Fruit fly (Drosophila melanogaster) whole organism, wandering third instar larva: Measurements from ENCODE around the gene CG42586.
A peak's percentile ranks its signal among the peaks of the same experiment; 100 is the strongest.

Experiments used
- CG32264 ChIP-seq: fragments of 200-800 bp; sonication (Bioruptor generic); optimal IDR thresholded peaks from 2 replicates; lab custom pipeline; 2016; ENCODE audit warnings: missing biosample characterization, missing genetic modification characterization
- CrebA ChIP-seq: fragments of 200-800 bp; sonication (Bioruptor generic); optimal IDR thresholded peaks from 2 replicates; lab custom pipeline; 2016; ENCODE audit warnings: missing biosample characterization, mild to moderate bottlenecking, missing genetic modification characterization, borderline replicate concordance
- Dfd ChIP-seq: fragments of >200 bp; optimal IDR thresholded peaks from 2 replicates; lab custom pipeline; 2017; ENCODE audit warnings: missing biosample characterization, missing genetic modification characterization
- Dif ChIP-seq: fragments of 200-275, 200-300 bp; sonication (Bioruptor generic); optimal IDR thresholded peaks from 2 replicates; lab custom pipeline; 2018; ENCODE audit warnings: missing biosample characterization, missing genetic modification characterization; ENCODE audit not compliant: partially characterized antibody
- GATAd ChIP-seq: sonication (Bioruptor generic); optimal IDR thresholded peaks from 2 replicates; lab custom pipeline; 2016; ENCODE audit warnings: missing biosample characterization, missing genetic modification characterization
- HLH106 ChIP-seq: fragments of 200-800 bp; optimal IDR thresholded peaks from 3 replicates; lab custom pipeline; 2019; ENCODE audit warnings: missing biosample characterization, mild to moderate bottlenecking, missing genetic modification characterization, moderate library complexity
- Hnf4 ChIP-seq: fragments of 200-800 bp; sonication (Bioruptor generic); optimal IDR thresholded peaks from 2 replicates; lab custom pipeline; 2016; ENCODE audit warnings: missing biosample characterization, mild to moderate bottlenecking, missing genetic modification characterization
- Hr78 ChIP-seq: fragments of >200 bp; optimal IDR thresholded peaks from 2 replicates; lab custom pipeline; 2017; ENCODE audit warnings: missing biosample characterization, missing genetic modification characterization
- Hr83 ChIP-seq: fragments of 200-300 bp; sonication (Bioruptor generic); optimal IDR thresholded peaks from 2 replicates; lab custom pipeline; 2016; ENCODE audit warnings: missing biosample characterization, mild to moderate bottlenecking, missing genetic modification characterization, moderate library complexity; ENCODE audit not compliant: poor library complexity, severe bottlenecking
- Jra ChIP-seq: sonication (Bioruptor generic); optimal IDR thresholded peaks from 2 replicates; lab custom pipeline; 2016; ENCODE audit warnings: missing biosample characterization, missing genetic modification characterization
- N ChIP-seq: fragments of >200 bp; optimal IDR thresholded peaks from 2 replicates; lab custom pipeline; 2018; ENCODE audit warnings: missing biosample characterization, missing external identifiers, missing genetic modification characterization
- OdsH ChIP-seq: fragments of 200-800 bp; sonication (Bioruptor generic); optimal IDR thresholded peaks from 2 replicates; lab custom pipeline; 2016; ENCODE audit warnings: missing biosample characterization, mild to moderate bottlenecking, missing genetic modification characterization
- Rel ChIP-seq, 2 experiments: fragments of 200-800 bp; sonication (Bioruptor generic) in 1 of 2; optimal IDR thresholded peaks; 2 replicates in 1 of 2; 3 replicates in 1 of 2; lab custom pipeline; 2016 to 2019; ENCODE audit warnings: mild to moderate bottlenecking in 2 of 2, missing biosample characterization in 2 of 2, missing genetic modification characterization in 2 of 2, moderate library complexity in 1 of 2
- Vsx2 ChIP-seq: fragments of 200-300, 225-300 bp; sonication (Bioruptor generic); optimal IDR thresholded peaks from 2 replicates; lab custom pipeline; 2018; ENCODE audit warnings: missing biosample characterization, missing genetic modification characterization; ENCODE audit not compliant: partially characterized antibody
- br ChIP-seq: fragments of 200-800 bp; sonication (Bioruptor generic); optimal IDR thresholded peaks from 2 replicates; lab custom pipeline; 2016; ENCODE audit warnings: missing biosample characterization, missing genetic modification characterization
- brk ChIP-seq: fragments of 200-800 bp; sonication (Bioruptor generic); optimal IDR thresholded peaks from 2 replicates; lab custom pipeline; 2016; ENCODE audit warnings: missing biosample characterization, mild to moderate bottlenecking, missing genetic modification characterization
- dl ChIP-seq, 2 experiments: fragments of 175-275, 200-275 bp in 1 of 2; fragments of 200-275 bp in 1 of 2; sonication (Bioruptor generic); optimal IDR thresholded peaks; lab custom pipeline; 2018; ENCODE audit warnings: mild to moderate bottlenecking in 2 of 2, missing biosample characterization in 2 of 2, missing genetic modification characterization in 2 of 2, moderate library complexity in 2 of 2; ENCODE audit not compliant: partially characterized antibody in 2 of 2, insufficient read depth in 1 of 2
- dmrt93B ChIP-seq: fragments of 200-800 bp; sonication (Bioruptor generic); optimal IDR thresholded peaks from 2 replicates; lab custom pipeline; 2018; ENCODE audit warnings: missing biosample characterization, mild to moderate bottlenecking, missing genetic modification characterization
- ey ChIP-seq: fragments of 200-800 bp; sonication (Bioruptor generic); optimal IDR thresholded peaks from 2 replicates; lab custom pipeline; 2016; ENCODE audit warnings: missing biosample characterization, missing genetic modification characterization
- foxo ChIP-seq, 2 experiments: fragments of 200-800 bp; sonication (Bioruptor generic); optimal IDR thresholded peaks; 2 replicates in 1 of 2; 3 replicates in 1 of 2; lab custom pipeline; 2016 to 2017; ENCODE audit warnings: missing biosample characterization in 2 of 2, missing genetic modification characterization in 2 of 2
- fru ChIP-seq: fragments of 200-800 bp; sonication (Bioruptor generic); optimal IDR thresholded peaks from 3 replicates; lab custom pipeline; 2016; ENCODE audit warnings: missing biosample characterization, mild to moderate bottlenecking, missing genetic modification characterization
- h ChIP-seq: fragments of 200-800 bp; sonication (Bioruptor generic); optimal IDR thresholded peaks from 3 replicates; lab custom pipeline; 2016; ENCODE audit warnings: missing biosample characterization, mild to moderate bottlenecking, missing genetic modification characterization
- jim ChIP-seq: fragments of 175-275, 200-325 bp; sonication (Bioruptor generic); optimal IDR thresholded peaks from 2 replicates; lab custom pipeline; 2016; ENCODE audit warnings: missing biosample characterization, mild to moderate bottlenecking, missing genetic modification characterization
- lola ChIP-seq: fragments of >200 bp; optimal IDR thresholded peaks from 2 replicates; lab custom pipeline; 2017; ENCODE audit warnings: missing biosample characterization, missing genetic modification characterization
- pan ChIP-seq: fragments of >200 bp; optimal IDR thresholded peaks from 2 replicates; lab custom pipeline; 2017
- psq ChIP-seq: fragments of 200-800 bp; sonication (Bioruptor generic); optimal IDR thresholded peaks from 3 replicates; lab custom pipeline; 2017; ENCODE audit warnings: missing biosample characterization, mild to moderate bottlenecking, missing genetic modification characterization, moderate library complexity
- rgr ChIP-seq: fragments of 200-800 bp; sonication (Bioruptor generic); optimal IDR thresholded peaks from 3 replicates; lab custom pipeline; 2016; ENCODE audit warnings: missing biosample characterization, mild to moderate bottlenecking, missing genetic modification characterization
- sv ChIP-seq: fragments of 200-800 bp; sonication (Bioruptor generic); optimal IDR thresholded peaks from 3 replicates; lab custom pipeline; 2016; ENCODE audit warnings: missing biosample characterization, missing genetic modification characterization
- tai ChIP-seq: sonication (Bioruptor generic); optimal IDR thresholded peaks from 2 replicates; lab custom pipeline; 2016; ENCODE audit warnings: missing biosample characterization, missing genetic modification characterization

The CG42586 gene

dm6 chr2L:14701495-14701894, 40.1 kb downstream of the CG42586 start:
- no peak for TF ChIP-seq rgr (GFP tag; lab: Kevin White, UChicago)
- no peak for TF ChIP-seq br (GFP tag; lab: Kevin White, UChicago)
- no peak for TF ChIP-seq Vsx2 (GFP tag; lab: Kevin White, UChicago)
- TF ChIP-seq lola (GFP tag; lab: Kevin White, UChicago), result no peak
- TF ChIP-seq sv, result peak; percentile 32
- TF ChIP-seq ey, result no peak
- TF ChIP-seq pan (lab: Kevin White, UChicago), result no peak
- no peak for TF ChIP-seq fru

DNA sequence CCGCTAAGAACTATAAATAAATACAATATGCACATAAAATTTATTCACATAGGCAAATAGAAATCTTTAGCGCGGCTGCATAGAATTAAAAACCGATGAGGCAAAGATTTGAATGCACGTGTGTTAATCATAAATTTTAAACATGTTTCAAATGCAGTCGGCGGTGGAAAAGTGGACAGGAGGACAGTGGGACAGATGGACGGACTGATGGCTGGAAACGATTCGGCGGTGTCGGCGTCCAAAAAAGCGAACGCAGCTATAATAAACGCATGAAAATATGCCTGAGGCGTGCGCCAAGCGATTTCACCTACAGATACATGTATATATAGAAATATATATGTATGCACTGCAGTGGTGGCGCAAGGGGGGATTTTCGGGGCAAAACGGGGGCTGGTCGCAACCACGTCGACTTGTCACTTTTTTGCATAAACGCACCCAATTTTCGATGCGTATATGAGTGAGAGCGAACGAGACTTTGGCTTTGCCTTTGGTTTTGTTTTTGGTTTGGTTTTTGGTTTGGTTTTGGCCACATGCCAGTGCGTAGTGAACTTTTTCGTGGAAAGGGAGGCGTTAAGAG, 42.1 kb downstream of the CG42586 start:
- TF ChIP-seq CG32264 (GFP tag; lab: Kevin White, UChicago) (no peak), jim (GFP tag; lab: Kevin White, UChicago) (no peak), psq (GFP tag; lab: Kevin White, UChicago) (no peak), h (peak; percentile 9)

DNA sequence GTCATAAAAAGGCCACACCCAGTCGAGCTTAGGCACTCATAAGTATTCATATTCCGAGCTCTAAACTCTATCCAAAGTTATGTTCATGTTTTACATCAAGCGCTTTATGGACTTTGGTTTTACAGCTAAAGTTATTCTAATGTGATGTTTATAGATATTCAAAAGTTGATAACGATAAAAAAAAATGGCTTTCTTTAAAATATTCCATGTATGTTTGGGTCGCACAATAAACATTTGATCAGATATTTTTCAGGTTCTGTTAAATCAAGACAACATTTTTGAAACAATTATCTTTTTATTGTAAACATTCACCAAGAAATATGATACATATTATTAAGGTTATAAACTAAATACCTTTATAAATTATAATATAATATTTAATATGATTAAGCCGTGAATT, 42.7 kb downstream of the CG42586 start:
- TF ChIP-seq Dif (GFP tag; lab: Kevin White, UChicago) (no peak), Hr78 (no peak), jim (GFP tag; lab: Kevin White, UChicago) (no peak), Hnf4 (GFP tag; lab: Kevin White, UChicago) (no peak), Dfd (GFP tag; lab: Kevin White, UChicago) (no peak), GATAd (no peak)

DNA sequence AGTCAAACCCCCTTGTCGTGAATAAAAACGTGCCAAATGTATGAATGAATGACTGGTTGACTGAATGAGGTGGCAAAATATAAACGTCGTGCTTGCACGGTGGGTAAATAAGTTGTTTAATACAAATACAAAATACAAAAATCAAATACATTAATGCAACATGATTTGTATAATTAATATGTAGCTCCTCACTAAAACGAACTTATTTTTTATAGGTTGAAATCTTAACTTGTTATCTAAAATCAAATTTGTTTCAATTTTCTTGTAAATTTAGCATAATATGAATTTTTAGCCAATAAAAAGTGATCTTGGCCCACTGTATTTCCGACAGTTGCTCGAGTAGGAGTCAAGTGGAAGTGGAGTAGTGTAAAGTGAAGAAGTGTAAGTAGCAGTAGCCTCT, 43.7 kb downstream of the CG42586 start:
- TF ChIP-seq HLH106 (peak; percentile 10), Hr78 (no peak), br (GFP tag; lab: Kevin White, UChicago) (peak; percentile 5), Rel (GFP tag; optimal IDR thresholded peaks at IDR 0.05; lab: Kevin White, UChicago) (no peak), Rel (tag; optimal IDR thresholded peaks at IDR 0.05; lab: Kevin White, UChicago) (no peak), rgr (GFP tag; lab: Kevin White, UChicago) (no peak), sv (no peak), dmrt93B (GFP tag; lab: Kevin White, UChicago) (no peak), dl (GFP tag; optimal IDR thresholded peaks at IDR 0.05; lab: Kevin White, UChicago; ENCODE audit: insufficient read depth in 1 of 2, partially characterized antibody in 2 of 2) (no peak), tai (GFP tag; lab: Kevin White, UChicago) (no peak), Hr83 (no peak), Dfd (GFP tag; lab: Kevin White, UChicago) (no peak), fru (no peak), CrebA (no peak), foxo (GFP tag; optimal IDR thresholded peaks at IDR 0.05; lab: Kevin White, UChicago) (peak in 1 of 2 experiments; percentile 1), OdsH (no peak), brk (GFP tag; lab: Kevin White, UChicago) (no peak)

DNA sequence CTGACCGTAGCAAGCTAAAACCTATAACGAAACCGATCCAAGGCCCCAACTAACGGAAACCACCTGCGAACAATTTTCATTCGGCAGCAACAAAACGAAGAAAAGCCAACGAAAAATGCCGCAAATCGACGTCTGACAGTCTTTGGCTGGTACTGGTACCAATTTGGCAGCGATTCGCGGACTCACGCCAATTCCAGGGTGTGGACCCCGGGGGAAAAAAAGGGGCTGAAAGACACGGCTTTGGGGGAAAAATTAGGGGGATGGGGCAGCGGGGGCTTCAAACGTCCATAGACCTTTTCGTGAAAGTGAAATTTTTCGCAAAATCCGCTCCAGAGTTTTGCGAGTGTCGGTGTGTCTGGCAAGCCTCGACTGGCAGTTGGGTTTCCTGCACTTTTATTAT, 48.0 kb downstream of the CG42586 start:
- TF ChIP-seq HLH106, result no peak
- no peak for TF ChIP-seq fru
- TF ChIP-seq OdsH, result no peak
- TF ChIP-seq lola (GFP tag; lab: Kevin White, UChicago), result no peak
- TF ChIP-seq Jra (GFP tag; lab: Kevin White, UChicago), result no peak
- TF ChIP-seq psq (GFP tag; lab: Kevin White, UChicago), result no peak
- TF ChIP-seq N (GFP tag; lab: Kevin White, UChicago), result no peak
